Fruit fly (Drosophila melanogaster): ENCODE results near the gene Ugt302C1.

Ugt302C1 gene

dm6 chr3R:11156858-11157257 lies at the start of gene Ugt302C1 (continued):
- TF ChIP-seq bbx (GFP tag; IDR thresholded peaks at IDR 0.05; ENCODE audit: partially characterized antibody) = no peak
- TF ChIP-seq cg (GFP tag; optimal IDR thresholded peaks at IDR 0.05) = no peak
- no peak for TF ChIP-seq CG9215 (GFP tag; IDR thresholded peaks at IDR 0.05)
- TF ChIP-seq CG5245 (GFP tag; optimal IDR thresholded peaks at IDR 0.05) = no peak
- TF ChIP-seq Gsc (GFP tag; IDR thresholded peaks at IDR 0.05) = no peak
- TF ChIP-seq CG2712 (tag; optimal IDR thresholded peaks at IDR 0.05) = no peak
- TF ChIP-seq klu (GFP tag; IDR thresholded peaks at IDR 0.05) = no peak
- TF ChIP-seq sd (tag; optimal IDR thresholded peaks at IDR 0.05) = no peak
- no peak for TF ChIP-seq gcm (GFP tag; optimal IDR thresholded peaks at IDR 0.05)
- TF ChIP-seq CkIIα-i1 (GFP tag; IDR thresholded peaks at IDR 0.05) = no peak
- no peak for TF ChIP-seq nau (GFP tag; optimal IDR thresholded peaks at IDR 0.05)
- no peak for TF ChIP-seq CG30020 (tag; optimal IDR thresholded peaks at IDR 0.05)
- 0 out of 2 replicates have a peak, but pooled peaks have one; percentile 65 for TF ChIP-seq Bgb (GFP tag; IDR thresholded peaks at IDR 0.05; ENCODE audit: partially characterized antibody)
- TF ChIP-seq crol (GFP tag; IDR thresholded peaks at IDR 0.05) = no peak
- TF ChIP-seq dan (GFP tag; IDR thresholded peaks at IDR 0.05) = no peak
- peak; percentile 57; the same call in 2 of the 3 replicates for TF ChIP-seq CG34224 (GFP tag; IDR thresholded peaks at IDR 0.05; ENCODE audit: partially characterized antibody)
- no peak for TF ChIP-seq CG11398 (GFP tag; optimal IDR thresholded peaks at IDR 0.05)
- no peak for TF ChIP-seq pum (GFP tag; optimal IDR thresholded peaks at IDR 0.05)
- TF ChIP-seq HLH54F (GFP tag; optimal IDR thresholded peaks at IDR 0.05) = no peak
- TF ChIP-seq CG10321 (GFP tag; IDR thresholded peaks at IDR 0.05) = no peak
- no peak for TF ChIP-seq zfh2 (GFP tag; optimal IDR thresholded peaks at IDR 0.05)
- 0 out of 2 replicates have a peak, but pooled peaks have one; percentile 10 for TF ChIP-seq CG9932 (GFP tag; IDR thresholded peaks at IDR 0.05)
- TF ChIP-seq CG12769 (tag; optimal IDR thresholded peaks at IDR 0.05) = peak; percentile 57
- TF ChIP-seq Chrac-16 (GFP tag; optimal IDR thresholded peaks at IDR 0.05) = no peak
- no peak for TF ChIP-seq Sin3A (optimal IDR thresholded peaks at IDR 0.05)
- no peak for TF ChIP-seq unpg (GFP tag; optimal IDR thresholded peaks at IDR 0.05)
- no peak for TF ChIP-seq CG13894 (tag; optimal IDR thresholded peaks at IDR 0.05)
- TF ChIP-seq Dll (GFP tag; IDR thresholded peaks at IDR 0.05; ENCODE audit: partially characterized antibody) = peak; percentile 44; the same call in 1 of the 4 replicates
- no peak for TF ChIP-seq CG14860 (GFP tag; IDR thresholded peaks at IDR 0.05; ENCODE audit: partially characterized antibody)
- TF ChIP-seq pb (GFP tag; optimal IDR thresholded peaks at IDR 0.05) = peak; percentile 4
- no peak for TF ChIP-seq CG12071 (GFP tag; optimal IDR thresholded peaks at IDR 0.05)
- TF ChIP-seq repo (GFP tag; optimal IDR thresholded peaks at IDR 0.05) = no peak
- no peak for TF ChIP-seq CG2889 (GFP tag; IDR thresholded peaks at IDR 0.05)
- TF ChIP-seq Fer3 (tag; optimal IDR thresholded peaks at IDR 0.05) = no peak
- no peak for TF ChIP-seq MTF-1 (GFP tag; optimal IDR thresholded peaks at IDR 0.05; ENCODE audit: borderline replicate concordance)
- no peak for TF ChIP-seq Hsf (GFP tag; optimal IDR thresholded peaks at IDR 0.05)
- TF ChIP-seq Mad (GFP tag; optimal IDR thresholded peaks at IDR 0.05) = no peak
- no peak for TF ChIP-seq CG6254 (GFP tag; optimal IDR thresholded peaks at IDR 0.05)
- TF ChIP-seq Hr51 (GFP tag; optimal IDR thresholded peaks at IDR 0.05) = no peak
- TF ChIP-seq ttk (GFP tag; IDR thresholded peaks at IDR 0.05) = no peak
- TF ChIP-seq Nf-YC (tag; optimal IDR thresholded peaks at IDR 0.05) = no peak
- no peak for TF ChIP-seq CG18764 (GFP tag; optimal IDR thresholded peaks at IDR 0.05)
- TF ChIP-seq zen2 (GFP tag; IDR thresholded peaks at IDR 0.05; ENCODE audit: partially characterized antibody) = 0 out of 3 replicates have a peak, but pooled peaks have one; percentile 43
- no peak for TF ChIP-seq NK7.1 (GFP tag; optimal IDR thresholded peaks at IDR 0.05)
- no peak for TF ChIP-seq sr (GFP tag; IDR thresholded peaks at IDR 0.05)
- peak; percentile 55 for TF ChIP-seq exex (tag; optimal IDR thresholded peaks at IDR 0.05)
- no peak for TF ChIP-seq Eip74EF (GFP tag; optimal IDR thresholded peaks at IDR 0.05)
- no peak for TF ChIP-seq CG9876 (GFP tag; optimal IDR thresholded peaks at IDR 0.05)
- TF ChIP-seq Hand (GFP tag; optimal IDR thresholded peaks at IDR 0.05) = no peak
- TF ChIP-seq Pdp1 (GFP tag; optimal IDR thresholded peaks at IDR 0.05) = peak in 1 of 2 experiments; percentile 90
